Fruit fly (Drosophila melanogaster) whole organism, wandering third instar larva: ENCODE results near the gene CG17364.

ENCODE experiments used
- CG32264 ChIP-seq: fragments of 200-800 bp; sonication (Bioruptor generic); optimal IDR thresholded peaks from 2 replicates; lab custom pipeline; 2016; ENCODE audit warnings: missing biosample characterization, missing genetic modification characterization
- CG9705 ChIP-seq: fragments of 200-800 bp; sonication (Bioruptor generic); optimal IDR thresholded peaks from 2 replicates; lab custom pipeline; 2018; ENCODE audit warnings: missing biosample characterization, mild to moderate bottlenecking, missing genetic modification characterization
- Dfd ChIP-seq: fragments of >200 bp; optimal IDR thresholded peaks from 2 replicates; lab custom pipeline; 2017; ENCODE audit warnings: missing biosample characterization, missing genetic modification characterization
- Dif ChIP-seq: fragments of 200-275, 200-300 bp; sonication (Bioruptor generic); optimal IDR thresholded peaks from 2 replicates; lab custom pipeline; 2018; ENCODE audit warnings: missing biosample characterization, missing genetic modification characterization; ENCODE audit not compliant: partially characterized antibody
- GATAd ChIP-seq: sonication (Bioruptor generic); optimal IDR thresholded peaks from 2 replicates; lab custom pipeline; 2016; ENCODE audit warnings: missing biosample characterization, missing genetic modification characterization
- HLH106 ChIP-seq: fragments of 200-800 bp; optimal IDR thresholded peaks from 3 replicates; lab custom pipeline; 2019; ENCODE audit warnings: missing biosample characterization, mild to moderate bottlenecking, missing genetic modification characterization, moderate library complexity
- Hnf4 ChIP-seq: fragments of 200-800 bp; sonication (Bioruptor generic); optimal IDR thresholded peaks from 2 replicates; lab custom pipeline; 2016; ENCODE audit warnings: missing biosample characterization, mild to moderate bottlenecking, missing genetic modification characterization
- Hr83 ChIP-seq: fragments of 200-300 bp; sonication (Bioruptor generic); optimal IDR thresholded peaks from 2 replicates; lab custom pipeline; 2016; ENCODE audit warnings: missing biosample characterization, mild to moderate bottlenecking, missing genetic modification characterization, moderate library complexity; ENCODE audit not compliant: poor library complexity, severe bottlenecking
- Jra ChIP-seq: sonication (Bioruptor generic); optimal IDR thresholded peaks from 2 replicates; lab custom pipeline; 2016; ENCODE audit warnings: missing biosample characterization, missing genetic modification characterization
- Myc ChIP-seq: fragments of >200 bp; optimal IDR thresholded peaks from 2 replicates; lab custom pipeline; 2017
- N ChIP-seq: fragments of >200 bp; optimal IDR thresholded peaks from 2 replicates; lab custom pipeline; 2018; ENCODE audit warnings: missing biosample characterization, missing external identifiers, missing genetic modification characterization
- Rel ChIP-seq, 2 experiments: fragments of 200-800 bp; sonication (Bioruptor generic) in 1 of 2; optimal IDR thresholded peaks; 2 replicates in 1 of 2; 3 replicates in 1 of 2; lab custom pipeline; 2016 to 2019; ENCODE audit warnings: mild to moderate bottlenecking in 2 of 2, missing biosample characterization in 2 of 2, missing genetic modification characterization in 2 of 2, moderate library complexity in 1 of 2
- Sp1 ChIP-seq: fragments of 200-800 bp; sonication (Bioruptor generic); optimal IDR thresholded peaks from 3 replicates; lab custom pipeline; 2019; ENCODE audit warnings: missing biosample characterization, mild to moderate bottlenecking, missing genetic modification characterization, moderate library complexity
- Vsx2 ChIP-seq: fragments of 200-300, 225-300 bp; sonication (Bioruptor generic); optimal IDR thresholded peaks from 2 replicates; lab custom pipeline; 2018; ENCODE audit warnings: missing biosample characterization, missing genetic modification characterization; ENCODE audit not compliant: partially characterized antibody
- br ChIP-seq: fragments of 200-800 bp; sonication (Bioruptor generic); optimal IDR thresholded peaks from 2 replicates; lab custom pipeline; 2016; ENCODE audit warnings: missing biosample characterization, missing genetic modification characterization
- brk ChIP-seq: fragments of 200-800 bp; sonication (Bioruptor generic); optimal IDR thresholded peaks from 2 replicates; lab custom pipeline; 2016; ENCODE audit warnings: missing biosample characterization, mild to moderate bottlenecking, missing genetic modification characterization
- dsf ChIP-seq: sonication (Bioruptor generic); optimal IDR thresholded peaks from 2 replicates; lab custom pipeline; 2016; ENCODE audit warnings: missing biosample characterization, missing genetic modification characterization, borderline replicate concordance
- foxo ChIP-seq, 2 experiments: fragments of 200-800 bp; sonication (Bioruptor generic); optimal IDR thresholded peaks; 2 replicates in 1 of 2; 3 replicates in 1 of 2; lab custom pipeline; 2016 to 2017; ENCODE audit warnings: missing biosample characterization in 2 of 2, missing genetic modification characterization in 2 of 2
- h ChIP-seq: fragments of 200-800 bp; sonication (Bioruptor generic); optimal IDR thresholded peaks from 3 replicates; lab custom pipeline; 2016; ENCODE audit warnings: missing biosample characterization, mild to moderate bottlenecking, missing genetic modification characterization
- jim ChIP-seq: fragments of 175-275, 200-325 bp; sonication (Bioruptor generic); optimal IDR thresholded peaks from 2 replicates; lab custom pipeline; 2016; ENCODE audit warnings: missing biosample characterization, mild to moderate bottlenecking, missing genetic modification characterization
- lola ChIP-seq: fragments of >200 bp; optimal IDR thresholded peaks from 2 replicates; lab custom pipeline; 2017; ENCODE audit warnings: missing biosample characterization, missing genetic modification characterization
- pan ChIP-seq: fragments of >200 bp; optimal IDR thresholded peaks from 2 replicates; lab custom pipeline; 2017
- psq ChIP-seq: fragments of 200-800 bp; sonication (Bioruptor generic); optimal IDR thresholded peaks from 3 replicates; lab custom pipeline; 2017; ENCODE audit warnings: missing biosample characterization, mild to moderate bottlenecking, missing genetic modification characterization, moderate library complexity
- rgr ChIP-seq: fragments of 200-800 bp; sonication (Bioruptor generic); optimal IDR thresholded peaks from 3 replicates; lab custom pipeline; 2016; ENCODE audit warnings: missing biosample characterization, mild to moderate bottlenecking, missing genetic modification characterization
- sage ChIP-seq: fragments of 200-800 bp; sonication (Bioruptor generic); optimal IDR thresholded peaks from 2 replicates; lab custom pipeline; 2016; ENCODE audit warnings: missing biosample characterization, mild to moderate bottlenecking, missing genetic modification characterization
- sv ChIP-seq: fragments of 200-800 bp; sonication (Bioruptor generic); optimal IDR thresholded peaks from 3 replicates; lab custom pipeline; 2016; ENCODE audit warnings: missing biosample characterization, missing genetic modification characterization
- tai ChIP-seq: sonication (Bioruptor generic); optimal IDR thresholded peaks from 2 replicates; lab custom pipeline; 2016; ENCODE audit warnings: missing biosample characterization, missing genetic modification characterization
- usp ChIP-seq: fragments of >200 bp; optimal IDR thresholded peaks from 2 replicates; lab custom pipeline; 2017; ENCODE audit warnings: missing biosample characterization, missing genetic modification characterization
- woc ChIP-seq: sonication (Bioruptor generic); optimal IDR thresholded peaks from 2 replicates; lab custom pipeline; 2016; ENCODE audit warnings: missing biosample characterization, mild to moderate bottlenecking, missing genetic modification characterization

Gene CG17364

dm6 chr3L:14002524-14003135 is 9.4 kb upstream of the CG17364 start (continued):
- peak; percentile 28 for TF ChIP-seq sage (GFP tag; lab: Kevin White, UChicago)
- no peak for TF ChIP-seq Hnf4 (GFP tag; lab: Kevin White, UChicago)
- no peak for TF ChIP-seq HLH106 (tag; lab: Kevin White, UChicago)
- TF ChIP-seq foxo (GFP tag; optimal IDR thresholded peaks at IDR 0.05; lab: Kevin White, UChicago), result no peak
- peak; percentile 100 for TF ChIP-seq psq (GFP tag; lab: Kevin White, UChicago)
- no peak for TF ChIP-seq woc
- peak; percentile 21 for TF ChIP-seq br (GFP tag; lab: Kevin White, UChicago)
- TF ChIP-seq Dfd (GFP tag; lab: Kevin White, UChicago), result no peak
- no peak for TF ChIP-seq lola (GFP tag; lab: Kevin White, UChicago)
- TF ChIP-seq h (GFP tag; lab: Kevin White, UChicago), result no peak
- TF ChIP-seq GATAd, result no peak
- no peak for TF ChIP-seq Myc (lab: Kevin White, UChicago)
- peak; percentile 30 for TF ChIP-seq Jra (GFP tag; lab: Kevin White, UChicago)
- TF ChIP-seq Sp1 (GFP tag; lab: Kevin White, UChicago), result no peak
- TF ChIP-seq, all 38 proteins: peak for 6

- TF ChIP-seq usp (GFP tag; lab: Kevin White, UChicago) (no peak), woc (peak; percentile 23), br (GFP tag; lab: Kevin White, UChicago) (no peak), HLH106 (tag; lab: Kevin White, UChicago) (peak; percentile 14), rgr (GFP tag; lab: Kevin White, UChicago) (peak; percentile 17), sv (GFP tag; lab: Kevin White, UChicago) (peak; percentile 44), brk (GFP tag; lab: Kevin White, UChicago) (peak; percentile 38), Rel (GFP tag; optimal IDR thresholded peaks at IDR 0.05; lab: Kevin White, UChicago) (no peak), Rel (tag; optimal IDR thresholded peaks at IDR 0.05; lab: Kevin White, UChicago) (peak; percentile 89), dsf (GFP tag; lab: Kevin White, UChicago) (peak; percentile 32), Sp1 (GFP tag; lab: Kevin White, UChicago) (peak; percentile 14), lola (GFP tag; lab: Kevin White, UChicago) (no peak), GATAd (no peak), sage (GFP tag; lab: Kevin White, UChicago) (no peak), Hr83 (no peak), CG9705 (GFP tag; lab: Kevin White, UChicago) (no peak)
- TF ChIP-seq, all 38 proteins: peak for 8
Observed at dm6 chr3L:14001658-14002523, 8.7 kb upstream of the CG17364 start, which contains the start of the genes Nprl3 and upSET. Gene Nprl3 (minus strand): TSS chr3L:14001880. Gene upSET (plus strand): TSS chr3L:14002127.

- TF ChIP-seq GATAd (no peak), N (GFP tag; lab: Kevin White, UChicago) (no peak), foxo (GFP tag; optimal IDR thresholded peaks at IDR 0.05; lab: Kevin White, UChicago) (no peak), Myc (lab: Kevin White, UChicago) (no peak), woc (no peak), psq (GFP tag; lab: Kevin White, UChicago) (no peak), tai (GFP tag; lab: Kevin White, UChicago) (no peak), pan (lab: Kevin White, UChicago) (no peak), CG32264 (GFP tag; lab: Kevin White, UChicago) (no peak), Vsx2 (GFP tag; lab: Kevin White, UChicago) (no peak), rgr (GFP tag; lab: Kevin White, UChicago) (no peak), sage (GFP tag; lab: Kevin White, UChicago) (no peak), Dif (GFP tag; lab: Kevin White, UChicago) (no peak), brk (GFP tag; lab: Kevin White, UChicago) (no peak), jim (no peak), Hnf4 (GFP tag; lab: Kevin White, UChicago) (no peak)
Observed at dm6 chr3L:13999204-13999603, 6.0 kb upstream of the CG17364 start, which contains the start of gene CG17359. Gene CG17359 (minus strand): TSS chr3L:13999251.

- TF ChIP-seq HLH106 (tag; lab: Kevin White, UChicago) (peak; percentile 23), CG32264 (GFP tag; lab: Kevin White, UChicago) (no peak)
Observed at dm6 chr3L:13996992-13997391, 3.8 kb upstream of the CG17364 start, which contains the start of gene CG17361. Gene CG17361 (plus strand): TSS chr3L:13997191.
